Worm (Caenorhabditis elegans) whole organism, early embryonic: ENCODE measurements around the gene W06A7.4.

Source experiments
- B0310.2 ChIP-seq: sonication (generic microtip); optimal IDR thresholded peaks from 2 replicates; lab custom pipeline; 2016; ENCODE audit warnings: mild to moderate bottlenecking, missing genetic modification characterization, missing compliant biosample characterization
- F13C5.2 ChIP-seq: sonication (generic microtip); optimal IDR thresholded peaks from 2 replicates; lab custom pipeline; 2017; ENCODE audit warnings: mild to moderate bottlenecking, missing genetic modification characterization, inconsistent platforms, missing compliant biosample characterization
- aly-1 ChIP-seq: sonication (generic microtip); optimal IDR thresholded peaks from 2 replicates; lab custom pipeline; 2016; ENCODE audit warnings: missing genetic modification characterization, missing compliant biosample characterization
- ama-1 ChIP-seq: fragments of 150-350 bp; optimal IDR thresholded peaks from 2 replicates; lab custom pipeline; 2014
- ceh-13 ChIP-seq: fragments of 200-800 bp; sonication (Bioruptor generic); optimal IDR thresholded peaks from 2 replicates; lab custom pipeline; 2018; ENCODE audit warnings: mild to moderate bottlenecking, missing genetic modification characterization, missing compliant biosample characterization
- ceh-36 ChIP-seq: sonication (generic microtip); optimal IDR thresholded peaks from 2 replicates; lab custom pipeline; 2016; ENCODE audit warnings: missing genetic modification characterization, inconsistent platforms, missing compliant biosample characterization
- ets-7 ChIP-seq: sonication (generic microtip); optimal IDR thresholded peaks from 2 replicates; lab custom pipeline; 2016; ENCODE audit warnings: missing genotype, missing genetic modification characterization, missing compliant biosample characterization
- flt-1 ChIP-seq: fragments of 200-800 bp; sonication (Bioruptor generic); IDR thresholded peaks from 2 replicates; pipeline ENCODE4 v1.3.6; 2022; ENCODE audit warnings: missing genetic modification characterization, missing compliant biosample characterization
- hmbx-1 ChIP-seq: sonication (generic microtip); optimal IDR thresholded peaks from 2 replicates; lab custom pipeline; 2016; ENCODE audit warnings: mild to moderate bottlenecking, missing genetic modification characterization, missing compliant biosample characterization
- hmg-4 ChIP-seq: fragments of 200-800 bp; sonication (Bioruptor generic); optimal IDR thresholded peaks from 2 replicates; lab custom pipeline; 2018; ENCODE audit warnings: mild to moderate bottlenecking, missing genetic modification characterization, missing compliant biosample characterization
- hnd-1 ChIP-seq: sonication (generic microtip); optimal IDR thresholded peaks from 2 replicates; lab custom pipeline; 2016; ENCODE audit warnings: missing genetic modification characterization, missing compliant biosample characterization
- pes-1 ChIP-seq: fragments of 200-800 bp; sonication (Bioruptor generic); IDR thresholded peaks from 2 replicates; pipeline ENCODE4 v1.3.6; 2022; ENCODE audit warnings: missing genetic modification reagents, missing genetic modification characterization, missing compliant biosample characterization
- scrt-1 ChIP-seq: fragments of 200-800 bp; sonication (Bioruptor generic); IDR thresholded peaks from 2 replicates; pipeline ENCODE4 v1.3.6; 2022; ENCODE audit warnings: missing genetic modification characterization, missing compliant biosample characterization
- sea-1 ChIP-seq: fragments of 200-800 bp; sonication (Bioruptor generic); conservative IDR thresholded peaks from 2 replicates; pipeline ENCODE4 v1.3.6; 2022; ENCODE audit warnings: missing genetic modification characterization, missing compliant biosample characterization
- tbx-11 ChIP-seq: fragments of 200-800 bp; sonication (Bioruptor generic); IDR thresholded peaks from 2 replicates; pipeline ENCODE4 v1.3.6; 2022; ENCODE audit warnings: missing genetic modification characterization, missing compliant biosample characterization
- tbx-37 ChIP-seq: fragments of 200-800 bp; sonication (Bioruptor generic); conservative IDR thresholded peaks from 2 replicates; pipeline ENCODE4 v1.3.6; 2022; ENCODE audit warnings: missing genetic modification reagents, missing genetic modification characterization, missing compliant biosample characterization
- tra-4 ChIP-seq: sonication (generic microtip); optimal IDR thresholded peaks from 2 replicates; lab custom pipeline; 2017; ENCODE audit warnings: missing genetic modification characterization, missing compliant biosample characterization

W06A7.4 gene

ce11 chrV:14848510-14849206, 24.4 kb downstream of the W06A7.4 start:
- TF ChIP-seq tbx-37 (GFP tag; lab: Robert Waterston, UW) (no peak), F13C5.2 (no peak), scrt-1 (no peak), tbx-11 (GFP tag; lab: Robert Waterston, UW) (no peak), hmbx-1 (tag; lab: Kevin White, UChicago) (no peak), hnd-1 (tag; lab: Kevin White, UChicago) (no peak), flt-1 (no peak), B0310.2 (tag; lab: Kevin White, UChicago) (no peak), ceh-13 (GFP tag; lab: Kevin White, UChicago) (no peak), ceh-36 (tag; lab: Kevin White, UChicago) (no peak), hmg-4 (GFP tag; lab: Kevin White, UChicago) (no peak), tra-4 (tag; lab: Kevin White, UChicago) (no peak), pes-1 (no peak), ets-7 (tag; lab: Kevin White, UChicago) (no peak), sea-1 (GFP tag; lab: Robert Waterston, UW) (no peak)

ce11 chrV:14849628-14850027, 25.4 kb downstream of the W06A7.4 start:
- TF ChIP-seq B0310.2 (tag; lab: Kevin White, UChicago) = no peak
- TF ChIP-seq F13C5.2 = no peak
- no peak for TF ChIP-seq ceh-36 (tag; lab: Kevin White, UChicago)
- TF ChIP-seq ama-1 (lab: Kevin White, UChicago) = no peak
- TF ChIP-seq tbx-11 (GFP tag; lab: Robert Waterston, UW) = no peak
- TF ChIP-seq aly-1 = no peak
- TF ChIP-seq sea-1 (GFP tag; lab: Robert Waterston, UW) = no peak
- no peak for TF ChIP-seq flt-1
- TF ChIP-seq hnd-1 (tag; lab: Kevin White, UChicago) = no peak
- TF ChIP-seq tbx-37 (GFP tag; lab: Robert Waterston, UW) = no peak
- no peak for TF ChIP-seq pes-1
- TF ChIP-seq tra-4 (tag; lab: Kevin White, UChicago) = no peak
- TF ChIP-seq ets-7 (tag; lab: Kevin White, UChicago) = no peak
- no peak for TF ChIP-seq ceh-13 (GFP tag; lab: Kevin White, UChicago)
- TF ChIP-seq scrt-1 = no peak
- TF ChIP-seq hmg-4 (GFP tag; lab: Kevin White, UChicago) = no peak

- no peak for TF ChIP-seq F13C5.2
- TF ChIP-seq ama-1 (lab: Kevin White, UChicago) = no peak
- no peak for TF ChIP-seq pes-1
- TF ChIP-seq ets-7 (tag; lab: Kevin White, UChicago) = no peak
- TF ChIP-seq aly-1 = no peak
- TF ChIP-seq hmg-4 (GFP tag; lab: Kevin White, UChicago) = no peak
Measured at ce11 chrV:14850530-14850929, 26.3 kb downstream of the W06A7.4 start.

ce11 chrV:14851206-14851605, 27.0 kb downstream of the W06A7.4 start:
- TF ChIP-seq tbx-37 (GFP tag; lab: Robert Waterston, UW) = no peak

ce11 chrV:14851972-14852371, 27.7 kb downstream of the W06A7.4 start:
- TF ChIP-seq ets-7 (tag; lab: Kevin White, UChicago) = no peak
- TF ChIP-seq hmg-4 (GFP tag; lab: Kevin White, UChicago) = no peak
- TF ChIP-seq F13C5.2 = no peak
- no peak for TF ChIP-seq B0310.2 (tag; lab: Kevin White, UChicago)
- TF ChIP-seq tbx-37 (GFP tag; lab: Robert Waterston, UW) = no peak
- TF ChIP-seq ama-1 (lab: Kevin White, UChicago) = no peak
- TF ChIP-seq tbx-11 (GFP tag; lab: Robert Waterston, UW) = no peak
- no peak for TF ChIP-seq pes-1
- TF ChIP-seq sea-1 (GFP tag; lab: Robert Waterston, UW) = no peak

- no peak for TF ChIP-seq tra-4 (tag; lab: Kevin White, UChicago)
- TF ChIP-seq aly-1 = no peak
- no peak for TF ChIP-seq ceh-36 (tag; lab: Kevin White, UChicago)
- no peak for TF ChIP-seq ets-7 (tag; lab: Kevin White, UChicago)
- TF ChIP-seq ama-1 (lab: Kevin White, UChicago) = no peak
- TF ChIP-seq hmbx-1 (tag; lab: Kevin White, UChicago) = no peak
- TF ChIP-seq tbx-37 (GFP tag; lab: Robert Waterston, UW) = no peak
- no peak for TF ChIP-seq hnd-1 (tag; lab: Kevin White, UChicago)
- no peak for TF ChIP-seq F13C5.2
- no peak for TF ChIP-seq sea-1 (GFP tag; lab: Robert Waterston, UW)
- TF ChIP-seq tbx-11 (GFP tag; lab: Robert Waterston, UW) = no peak
- TF ChIP-seq scrt-1 = no peak
- TF ChIP-seq B0310.2 (tag; lab: Kevin White, UChicago) = no peak
Measured at ce11 chrV:14852620-14853019, 28.4 kb downstream of the W06A7.4 start.

- TF ChIP-seq scrt-1 (no peak), ets-7 (tag; lab: Kevin White, UChicago) (no peak), ceh-36 (tag; lab: Kevin White, UChicago) (no peak), hmg-4 (GFP tag; lab: Kevin White, UChicago) (no peak), tra-4 (tag; lab: Kevin White, UChicago) (no peak), hnd-1 (tag; lab: Kevin White, UChicago) (no peak), pes-1 (no peak), F13C5.2 (no peak), aly-1 (no peak), hmbx-1 (tag; lab: Kevin White, UChicago) (no peak), sea-1 (GFP tag; lab: Robert Waterston, UW) (no peak), tbx-37 (GFP tag; lab: Robert Waterston, UW) (no peak), flt-1 (no peak), ceh-13 (GFP tag; lab: Kevin White, UChicago) (no peak)
Measured at ce11 chrV:14853739-14854138, 29.5 kb downstream of the W06A7.4 start.
